Worm (Caenorhabditis elegans): ENCODE results near the gene F48C5.2.

F48C5.2 gene

DNA sequence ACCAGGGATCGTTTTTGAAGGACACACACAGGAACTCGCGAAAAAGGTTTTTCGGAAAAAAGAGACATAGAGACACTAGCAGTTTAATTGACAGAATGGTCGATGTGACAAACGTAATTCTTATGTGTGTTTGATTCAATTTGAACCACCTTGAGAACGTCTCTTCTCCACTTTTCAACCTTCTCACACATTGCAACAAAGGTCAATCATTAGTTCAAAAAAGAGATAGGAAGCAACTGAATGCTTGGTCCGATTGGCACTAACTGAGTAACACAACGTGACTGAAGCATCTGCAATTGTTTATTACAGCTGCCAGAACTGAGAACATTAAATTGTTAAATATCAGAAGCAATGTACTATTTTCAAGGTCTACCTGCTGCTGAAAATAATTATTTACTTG, 8.0 kb upstream of the F48C5.2 start:
- TF ChIP-seq zip-2 (tag; optimal IDR thresholded peaks at IDR 0.05) = no peak
- TF ChIP-seq dmd-6 (GFP tag; IDR thresholded peaks at IDR 0.05) = peak; percentile 6; the same call in 1 of the 2 replicates
- no peak for TF ChIP-seq egl-27 (tag; optimal IDR thresholded peaks at IDR 0.05)
- TF ChIP-seq unc-62 (GFP tag; optimal IDR thresholded peaks at IDR 0.05 in 1 of 2) = peak in 1 of 2 experiments; percentile 99
- no peak for TF ChIP-seq unc-62 (tag; optimal IDR thresholded peaks at IDR 0.05)
- TF ChIP-seq nhr-77 (tag; optimal IDR thresholded peaks at IDR 0.05) = no peak
- TF ChIP-seq ZK337.2 (GFP tag; IDR thresholded peaks at IDR 0.05) = no peak
- TF ChIP-seq Y5F2A.4 (GFP tag; optimal IDR thresholded peaks at IDR 0.05) = no peak
- no peak for TF ChIP-seq arid-1 (GFP tag; conservative IDR thresholded peaks at IDR 0.05)
- no peak for TF ChIP-seq ceh-82 (tag; optimal IDR thresholded peaks at IDR 0.05)
- no peak for TF ChIP-seq ceh-44 (GFP tag; IDR thresholded peaks at IDR 0.05)
- TF ChIP-seq rbr-2 (tag; optimal IDR thresholded peaks at IDR 0.05) = no peak
- TF ChIP-seq skn-1 (tag; optimal IDR thresholded peaks at IDR 0.05) = no peak
- no peak for TF ChIP-seq dve-1 (tag; optimal IDR thresholded peaks at IDR 0.05; ENCODE audit: insufficient read depth)
- TF ChIP-seq T20F7.1 (GFP tag; optimal IDR thresholded peaks at IDR 0.05) = no peak
- no peak for TF ChIP-seq ceh-62 (tag; optimal IDR thresholded peaks at IDR 0.05)
- no peak for TF ChIP-seq ztf-7 (tag; optimal IDR thresholded peaks at IDR 0.05)
- no peak for TF ChIP-seq nhr-28 (tag; optimal IDR thresholded peaks at IDR 0.05)
- TF ChIP-seq ceh-20 (GFP tag; IDR thresholded peaks at IDR 0.05) = no peak
- no peak for TF ChIP-seq hlh-30 (tag; optimal IDR thresholded peaks at IDR 0.05; ENCODE audit: insufficient read depth)
- no peak for TF ChIP-seq F10B5.3 (tag; optimal IDR thresholded peaks at IDR 0.05)
- peak; percentile 1 for TF ChIP-seq mxl-3 (GFP tag; optimal IDR thresholded peaks at IDR 0.05)
- no peak for TF ChIP-seq F44E2.7 (GFP tag; IDR thresholded peaks at IDR 0.05)
- TF ChIP-seq lin-29 (GFP tag; IDR thresholded peaks at IDR 0.05) = no peak
- peak; percentile 9 for TF ChIP-seq mep-1 (tag; optimal IDR thresholded peaks at IDR 0.05)
- TF ChIP-seq aha-1 (tag) = peak; percentile 92
- TF ChIP-seq nhr-237 (tag; optimal IDR thresholded peaks at IDR 0.05) = no peak
- no peak for TF ChIP-seq attf-4 (tag; optimal IDR thresholded peaks at IDR 0.05)
- no peak for TF ChIP-seq fkh-10 (GFP tag; optimal IDR thresholded peaks at IDR 0.05)

DNA sequence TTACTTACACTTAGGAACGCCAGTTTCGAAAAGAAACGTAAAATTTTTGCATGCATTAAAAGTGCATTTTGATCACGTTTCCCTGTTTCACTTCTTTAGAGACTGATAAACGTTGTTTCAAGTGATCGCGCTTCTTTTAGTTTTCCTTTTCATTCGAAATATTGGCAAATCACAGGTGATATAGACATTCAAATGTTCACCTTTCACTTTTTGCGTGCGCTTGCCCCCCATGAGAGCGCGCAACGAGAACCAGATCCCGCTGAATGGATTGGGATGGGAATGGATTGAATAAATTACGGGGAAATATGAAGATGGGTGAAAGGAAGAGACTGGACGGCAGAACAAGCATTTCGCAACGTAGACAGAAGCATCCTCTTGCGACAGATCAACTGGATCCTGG, 7.4 kb upstream of the F48C5.2 start:
- TF ChIP-seq lir-3 (tag; optimal IDR thresholded peaks at IDR 0.05) (no peak), hlh-30 (tag; optimal IDR thresholded peaks at IDR 0.05; ENCODE audit: insufficient read depth) (peak; percentile 39), mdt-29 (GFP tag; IDR thresholded peaks at IDR 0.05) (no peak), ceh-28 (tag; optimal IDR thresholded peaks at IDR 0.05) (no peak), hlh-11 (tag; optimal IDR thresholded peaks at IDR 0.05) (peak; percentile 35), nhr-48 (tag; optimal IDR thresholded peaks at IDR 0.05) (peak; percentile 18), pqm-1 (tag; optimal IDR thresholded peaks at IDR 0.05) (peak; percentile 19)

DNA sequence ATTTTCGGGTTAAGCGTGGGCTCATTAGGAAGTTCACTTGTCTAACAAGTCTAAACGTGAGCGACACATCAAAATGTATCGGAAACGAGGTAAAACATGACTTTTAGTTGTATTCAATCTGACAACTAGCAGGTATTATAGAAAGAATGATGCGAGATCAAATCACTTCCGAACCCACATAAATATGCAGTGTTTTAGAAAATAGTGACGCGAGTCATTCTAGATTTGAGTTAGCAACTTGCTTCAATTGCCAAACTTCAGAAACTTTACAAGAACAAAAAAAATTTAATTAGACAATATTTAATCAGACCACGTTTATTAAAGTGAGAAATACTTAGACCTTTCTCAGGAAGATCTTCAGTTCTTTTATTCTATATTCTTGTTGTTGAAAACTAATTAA, 2.5 kb upstream of the F48C5.2 start:
- TF ChIP-seq snpc-4 (tag; optimal IDR thresholded peaks at IDR 0.05) (no peak), unc-62 (GFP tag; optimal IDR thresholded peaks at IDR 0.05 in 1 of 2) (peak in 1 of 2 experiments; percentile 91), unc-62 (tag; optimal IDR thresholded peaks at IDR 0.05) (no peak)

DNA sequence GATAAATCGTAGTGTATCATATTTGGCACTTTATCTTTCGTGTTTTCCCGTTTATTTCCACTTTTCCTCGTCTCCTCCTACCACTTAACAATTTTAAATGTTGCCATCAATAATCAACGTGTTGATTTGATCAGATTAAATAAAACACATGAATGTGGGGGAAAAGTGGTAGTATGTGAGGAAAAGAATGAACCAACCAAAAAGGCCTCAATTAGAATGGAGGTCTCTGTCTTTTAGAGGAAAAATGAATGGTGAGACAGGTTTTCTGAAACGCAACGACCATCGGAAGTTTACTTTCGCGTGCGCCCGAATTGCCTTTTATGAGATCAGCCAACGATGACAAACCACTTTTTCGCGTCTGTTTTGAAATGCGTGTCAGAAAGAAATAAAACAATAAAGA, 1.8 kb downstream of the F48C5.2 start:
- TF ChIP-seq set-16 (GFP tag; IDR thresholded peaks at IDR 0.05) = no peak
- no peak for TF ChIP-seq spr-3 (GFP tag; optimal IDR thresholded peaks at IDR 0.05)
- TF ChIP-seq unc-62 (GFP tag; optimal IDR thresholded peaks at IDR 0.05 in 1 of 2) = peak in 1 of 2 experiments; percentile 28
- TF ChIP-seq unc-62 (tag; optimal IDR thresholded peaks at IDR 0.05) = no peak

Measured in whole organism, L4 larva.